Worm (Caenorhabditis elegans): ENCODE measurements around the gene K07H8.8.

DNA sequence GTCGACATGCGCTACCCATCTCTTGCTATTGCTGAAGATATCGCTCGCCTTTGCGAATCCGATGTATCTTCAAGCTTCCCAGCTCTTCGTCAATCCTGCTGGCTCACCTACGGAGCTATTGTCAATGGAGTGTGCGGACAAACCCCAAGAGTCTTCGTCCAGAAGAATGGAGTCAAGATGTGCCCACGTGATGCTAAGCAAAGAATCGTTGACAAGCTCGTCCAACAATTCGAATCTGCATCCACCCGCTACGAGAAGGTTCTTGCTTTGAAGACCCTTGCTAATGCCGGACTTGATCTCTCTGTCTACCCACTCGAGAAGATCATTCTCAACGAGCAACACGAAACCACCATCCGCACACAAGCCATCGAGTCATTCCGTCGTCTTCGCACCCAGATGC lies 5.5 kb downstream of the K07H8.8 start:
- TF ChIP-seq lin-15B (tag; optimal IDR thresholded peaks at IDR 0.05) (no peak), nhr-25 (tag; optimal IDR thresholded peaks at IDR 0.05) (no peak)

All from whole organism, L3 larva.